Worm (Caenorhabditis elegans) whole organism, L2 larva: ENCODE results near the gene K03B8.14.
"Not testable (repeated sequence)": the region's sequence is repeated elsewhere in the genome, so short reads cannot be mapped to it uniquely, and the experiment has no call there.

Source experiments
- C34F6.9 ChIP-seq: fragments of 150-350 bp; optimal IDR thresholded peaks from 2 replicates; lab custom pipeline; 2014; ENCODE audit warnings: missing biosample characterization, missing genetic modification characterization
- alr-1 ChIP-seq: fragments of 150-350 bp; optimal IDR thresholded peaks from 2 replicates; lab custom pipeline; 2014; ENCODE audit warnings: missing biosample characterization, missing genetic modification characterization
- ceh-16 ChIP-seq: fragments of 150-350 bp; optimal IDR thresholded peaks from 2 replicates; lab custom pipeline; 2014; ENCODE audit warnings: missing biosample characterization, missing genetic modification characterization
- dmd-4 ChIP-seq: sonication (generic microtip); optimal IDR thresholded peaks from 2 replicates; lab custom pipeline; 2017; ENCODE audit warnings: missing biosample characterization, missing genetic modification characterization
- elt-1 ChIP-seq: fragments of 150-350 bp; optimal IDR thresholded peaks from 2 replicates; lab custom pipeline; 2014; ENCODE audit warnings: missing biosample characterization, missing genetic modification characterization
- fos-1 ChIP-seq: fragments of 150-350 bp; optimal IDR thresholded peaks from 2 replicates; lab custom pipeline; 2014; ENCODE audit warnings: missing biosample characterization, missing genetic modification characterization
- nhr-10 ChIP-seq: sonication (generic microtip); optimal IDR thresholded peaks from 2 replicates; lab custom pipeline; 2017; ENCODE audit warnings: missing biosample characterization, missing genetic modification characterization
- nhr-11 ChIP-seq: fragments of 150-350 bp; optimal IDR thresholded peaks from 2 replicates; lab custom pipeline; 2014; ENCODE audit warnings: missing biosample characterization, missing genetic modification characterization
- nhr-237 ChIP-seq: fragments of 150-350 bp; optimal IDR thresholded peaks from 2 replicates; lab custom pipeline; 2014; ENCODE audit warnings: missing biosample characterization, missing genetic modification characterization
- nhr-6 ChIP-seq: fragments of 150-350 bp; optimal IDR thresholded peaks from 2 replicates; lab custom pipeline; 2014; ENCODE audit warnings: missing biosample characterization, missing genetic modification characterization
- snpc-4 ChIP-seq: fragments of 150-350 bp; optimal IDR thresholded peaks from 2 replicates; lab custom pipeline; 2014; ENCODE audit warnings: missing biosample characterization, missing genetic modification characterization
- unc-62 ChIP-seq: fragments of 150-350 bp; optimal IDR thresholded peaks from 2 replicates; lab custom pipeline; 2014; ENCODE audit warnings: missing biosample characterization, missing genetic modification reagents, missing genetic modification characterization
- zag-1 ChIP-seq: fragments of 150-350 bp; optimal IDR thresholded peaks from 2 replicates; lab custom pipeline; 2014; ENCODE audit warnings: missing biosample characterization, missing genetic modification characterization

DNA sequence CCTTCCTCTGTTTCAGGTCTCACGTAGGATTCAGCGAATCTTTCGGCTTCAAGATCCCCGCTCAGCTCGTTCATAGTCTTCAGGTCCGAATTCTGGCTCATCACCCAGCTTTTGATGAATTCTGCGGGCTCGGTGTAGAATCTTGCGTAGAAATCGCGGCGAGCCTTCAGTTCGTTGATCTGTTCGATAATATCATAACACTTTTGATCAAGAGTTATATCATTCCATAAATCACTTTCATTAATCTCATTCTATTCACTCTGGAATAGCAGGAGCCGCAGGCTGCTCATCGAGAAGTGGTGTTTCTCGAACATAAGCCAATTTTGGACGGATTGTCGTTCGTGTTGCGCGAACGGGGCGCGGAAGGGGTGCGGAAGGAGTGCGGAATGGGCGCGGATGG, 4.7 kb downstream of the K03B8.14 start, which contains the start of gene K03B8.4:
- not testable (repeated sequence) for TF ChIP-seq unc-62; nhr-6 (tag; lab: Kevin White, UChicago); alr-1 (tag; lab: Kevin White, UChicago); fos-1 (tag; lab: Kevin White, UChicago); nhr-237 (tag; lab: Kevin White, UChicago); zag-1 (tag; lab: Kevin White, UChicago); nhr-11; snpc-4 (tag; lab: Kevin White, UChicago); nhr-10 (tag; lab: Kevin White, UChicago); elt-1 (tag; lab: Kevin White, UChicago); C34F6.9 (tag; lab: Kevin White, UChicago); ceh-16; dmd-4 (tag; lab: Kevin White, UChicago)
